Worm (Caenorhabditis elegans) whole organism, L4/young adult: Measurements from ENCODE around the gene pqm-1.

Experiments
- W03F9.2 ChIP-seq: fragments of 150-350 bp; optimal IDR thresholded peaks from 2 replicates; lab custom pipeline; 2014; ENCODE audit warnings: missing biosample characterization, missing genetic modification characterization
- dao-5 ChIP-seq: sonication (generic microtip); optimal IDR thresholded peaks from 2 replicates; lab custom pipeline; 2016; ENCODE audit warnings: missing genotype, missing genetic modification characterization, moderate library complexity, missing compliant biosample characterization
- him-1 ChIP-seq: sonication (generic microtip); optimal IDR thresholded peaks from 2 replicates; lab custom pipeline; 2016; ENCODE audit warnings: missing genotype, missing genetic modification reagents, missing genetic modification characterization, missing compliant biosample characterization

DNA sequence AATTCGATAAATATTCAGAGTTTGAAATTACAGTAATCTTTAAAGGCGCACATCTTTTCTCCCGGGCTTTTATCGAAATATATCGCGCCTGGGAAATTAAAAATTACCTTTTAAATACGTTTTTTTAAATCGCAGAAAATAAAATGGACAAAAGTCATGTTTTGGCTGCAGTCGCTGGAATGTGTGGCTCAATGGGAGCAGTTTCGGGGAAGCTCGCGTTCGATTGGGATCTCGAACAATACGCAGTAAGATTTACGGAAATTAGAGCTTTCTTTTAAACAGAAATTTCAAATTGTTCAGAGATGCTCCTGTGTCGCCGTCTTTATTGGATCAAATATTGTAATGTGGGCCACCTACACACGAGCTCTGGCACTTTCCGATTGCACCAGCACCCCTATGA is 22.9 kb downstream of the pqm-1 start, which contains the start of gene F40F8.12:
- TF ChIP-seq him-1: no peak
- TF ChIP-seq dao-5 (tag; lab: Kevin White, UChicago): no peak
- no peak for TF ChIP-seq W03F9.2 (tag; lab: Kevin White, UChicago)
